Worm (Caenorhabditis elegans) whole organism, L1 larva: ENCODE measurements around the gene ZK177.11.

Experiments
- C16A3.4 ChIP-seq: fragments of 150-350 bp; optimal IDR thresholded peaks from 2 replicates; lab custom pipeline; 2014; ENCODE audit warnings: missing biosample characterization, missing genetic modification characterization
- Y116A8C.19 ChIP-seq: sonication (generic microtip); optimal IDR thresholded peaks from 2 replicates; lab custom pipeline; 2016; ENCODE audit warnings: missing compliant biosample characterization, missing genetic modification characterization, borderline replicate concordance
- aha-1 ChIP-seq: fragments of 150-350 bp; optimal IDR thresholded peaks from 2 replicates; lab custom pipeline; 2014; ENCODE audit warnings: missing biosample characterization, missing genetic modification characterization
- alr-1 ChIP-seq: fragments of 200-800 bp; sonication (Bioruptor generic); optimal IDR thresholded peaks from 2 replicates; lab custom pipeline; 2018; ENCODE audit warnings: borderline replicate concordance, mild to moderate bottlenecking, missing genetic modification characterization, missing compliant biosample characterization
- blmp-1 ChIP-seq: fragments of 150-350 bp; optimal IDR thresholded peaks from 2 replicates; lab custom pipeline; 2014; ENCODE audit warnings: missing biosample characterization, missing genetic modification characterization
- ceh-82 ChIP-seq, 3 experiments: fragments of 150-350 bp in 1 of 3; sonication (generic microtip) in 2 of 3; optimal IDR thresholded peaks; 2 replicates each; lab custom pipeline; 2014 to 2017; ENCODE audit warnings: missing biosample characterization in 3 of 3, missing genetic modification characterization in 3 of 3
- ceh-90 ChIP-seq: sonication (generic microtip); optimal IDR thresholded peaks from 2 replicates; lab custom pipeline; 2016; ENCODE audit warnings: missing genetic modification characterization, missing compliant biosample characterization
- ces-1 ChIP-seq: fragments of 150-350 bp; optimal IDR thresholded peaks from 2 replicates; lab custom pipeline; 2014; ENCODE audit warnings: missing biosample characterization, missing genetic modification reagents, missing genetic modification characterization
- efl-1 ChIP-seq, 4 experiments: fragments of 150-350 bp; optimal IDR thresholded peaks in 3 of 4; peaks in 1 of 4; 1 replicate in 1 of 4; 2 replicates in 3 of 4; lab custom pipeline; 2014; ENCODE audit warnings: missing biosample characterization in 2 of 4, missing genetic modification characterization in 2 of 4, missing genetic modification reagents in 2 of 4
- elt-2 ChIP-seq: sonication (generic microtip); optimal IDR thresholded peaks from 2 replicates; lab custom pipeline; 2016; ENCODE audit warnings: missing genetic modification characterization, mild to moderate bottlenecking, inconsistent platforms, missing compliant biosample characterization, missing genetic modification reagents
- fos-1 ChIP-seq: fragments of 150-350 bp; optimal IDR thresholded peaks from 2 replicates; lab custom pipeline; 2014; ENCODE audit warnings: missing biosample characterization, missing genetic modification characterization
- grh-1 ChIP-seq: fragments of 200-800 bp; sonication (Bioruptor generic); IDR thresholded peaks from 2 replicates; pipeline ENCODE4 v1.3.6; 2022; ENCODE audit warnings: missing genetic modification reagents, missing genetic modification characterization, missing compliant biosample characterization
- irx-1 ChIP-seq: sonication (generic microtip); optimal IDR thresholded peaks from 2 replicates; lab custom pipeline; 2016; ENCODE audit warnings: missing genetic modification characterization, missing compliant biosample characterization
- lin-13 ChIP-seq: fragments of 150-350 bp; optimal IDR thresholded peaks from 2 replicates; lab custom pipeline; 2014; ENCODE audit warnings: missing biosample characterization, missing genetic modification reagents, missing genetic modification characterization
- lin-14 ChIP-seq: fragments of 200-800 bp; sonication (Bioruptor generic); optimal IDR thresholded peaks from 2 replicates; lab custom pipeline; 2018; ENCODE audit warnings: mild to moderate bottlenecking, missing genetic modification characterization, moderate library complexity, missing compliant biosample characterization
- lin-35 ChIP-seq, 2 experiments: fragments of 150-350 bp; optimal IDR thresholded peaks; 2 replicates each; lab custom pipeline; 2014; ENCODE audit warnings: missing biosample characterization in 2 of 2, missing genetic modification characterization in 2 of 2, missing genetic modification reagents in 2 of 2
- lin-39 ChIP-seq: fragments of 150-350 bp; optimal IDR thresholded peaks from 2 replicates; lab custom pipeline; 2014; ENCODE audit warnings: missing biosample characterization, missing genetic modification reagents, missing genetic modification characterization
- lsy-2 ChIP-seq, 2 experiments: fragments of 150-350 bp; optimal IDR thresholded peaks; 2 replicates each; lab custom pipeline; 2014; ENCODE audit warnings: missing biosample characterization in 2 of 2, missing genetic modification characterization in 2 of 2
- mab-9 ChIP-seq: fragments of 200-800 bp; sonication (Bioruptor generic); IDR thresholded peaks from 2 replicates; pipeline ENCODE4 v1.3.6; 2022; ENCODE audit warnings: missing genetic modification reagents, missing genetic modification characterization, missing compliant biosample characterization
- mdl-1 ChIP-seq, 2 experiments: fragments of 150-350 bp; optimal IDR thresholded peaks; 2 replicates each; lab custom pipeline; 2014 to 2017; ENCODE audit warnings: missing biosample characterization in 2 of 2, missing genetic modification characterization in 2 of 2, inconsistent platforms in 1 of 2
- nhr-11 ChIP-seq: fragments of 150-350 bp; optimal IDR thresholded peaks from 2 replicates; lab custom pipeline; 2014; ENCODE audit warnings: missing biosample characterization, missing genetic modification characterization
- nhr-12 ChIP-seq: sonication (generic microtip); optimal IDR thresholded peaks from 2 replicates; lab custom pipeline; 2017; ENCODE audit warnings: missing biosample characterization, missing genetic modification characterization
- nhr-20 ChIP-seq: sonication (generic microtip); optimal IDR thresholded peaks from 2 replicates; lab custom pipeline; 2016; ENCODE audit warnings: mild to moderate bottlenecking, missing genetic modification characterization, missing compliant biosample characterization
- nhr-237 ChIP-seq: fragments of 150-350 bp; optimal IDR thresholded peaks from 2 replicates; lab custom pipeline; 2014; ENCODE audit warnings: missing biosample characterization, missing genetic modification characterization
- nhr-47 ChIP-seq: sonication (generic microtip); optimal IDR thresholded peaks from 2 replicates; lab custom pipeline; 2016; ENCODE audit warnings: mild to moderate bottlenecking, missing genetic modification characterization, moderate library complexity, missing compliant biosample characterization
- nhr-71 ChIP-seq: sonication (generic microtip); optimal IDR thresholded peaks from 2 replicates; lab custom pipeline; 2016; ENCODE audit warnings: mild to moderate bottlenecking, missing genetic modification characterization, moderate library complexity, missing compliant biosample characterization
- nhr-76 ChIP-seq: sonication (generic microtip); optimal IDR thresholded peaks from 2 replicates; lab custom pipeline; 2017; ENCODE audit warnings: missing biosample characterization, missing genetic modification characterization
- nhr-77 ChIP-seq: fragments of 150-350 bp; optimal IDR thresholded peaks from 2 replicates; lab custom pipeline; 2014; ENCODE audit warnings: missing biosample characterization, missing genetic modification characterization
- nhr-85 ChIP-seq: sonication (generic microtip); peaks from one replicate; lab custom pipeline; 2016; ENCODE audit warnings: missing genetic modification characterization, inconsistent platforms, missing compliant biosample characterization
- pag-3 ChIP-seq: sonication (generic microtip); optimal IDR thresholded peaks from 2 replicates; lab custom pipeline; 2017; ENCODE audit warnings: missing genetic modification characterization, mild to moderate bottlenecking, missing compliant biosample characterization, antibody characterized with exemption, borderline replicate concordance; ENCODE audit not compliant: insufficient read depth
- pqm-1 ChIP-seq: sonication (generic microtip); optimal IDR thresholded peaks from 3 replicates; lab custom pipeline; 2017; ENCODE audit warnings: missing biosample characterization, missing genetic modification characterization
- rnt-1 ChIP-seq: sonication (generic microtip); optimal IDR thresholded peaks from 2 replicates; lab custom pipeline; 2016; ENCODE audit warnings: mild to moderate bottlenecking, missing genetic modification characterization, moderate library complexity, missing compliant biosample characterization
- skn-1 ChIP-seq: fragments of 150-350 bp; optimal IDR thresholded peaks from 2 replicates; lab custom pipeline; 2014; ENCODE audit warnings: missing biosample characterization, missing genetic modification characterization
- snu-23 ChIP-seq: sonication (generic microtip); optimal IDR thresholded peaks from 2 replicates; lab custom pipeline; 2016; ENCODE audit warnings: missing genetic modification characterization, missing compliant biosample characterization
- sox-4 ChIP-seq: sonication (generic microtip); optimal IDR thresholded peaks from 2 replicates; lab custom pipeline; 2016; ENCODE audit warnings: missing genetic modification characterization, missing compliant biosample characterization
- sptf-1 ChIP-seq: fragments of 150-350 bp; optimal IDR thresholded peaks from 2 replicates; lab custom pipeline; 2014; ENCODE audit warnings: missing biosample characterization, missing genetic modification characterization
- sup-37 ChIP-seq: fragments of 200-800 bp; sonication (Bioruptor generic); optimal IDR thresholded peaks from 2 replicates; lab custom pipeline; 2018; ENCODE audit warnings: mild to moderate bottlenecking, missing genetic modification characterization, missing compliant biosample characterization
- swsn-7 ChIP-seq: sonication (generic microtip); optimal IDR thresholded peaks from 2 replicates; lab custom pipeline; 2016; ENCODE audit warnings: missing genetic modification characterization, missing compliant biosample characterization
- tbx-2 ChIP-seq: sonication (generic microtip); optimal IDR thresholded peaks from 2 replicates; lab custom pipeline; 2016; ENCODE audit warnings: missing genetic modification characterization, missing compliant biosample characterization
- unc-62 ChIP-seq: fragments of 150-350 bp; optimal IDR thresholded peaks from 2 replicates; lab custom pipeline; 2014; ENCODE audit warnings: missing biosample characterization, missing genetic modification reagents, missing genetic modification characterization
- vab-15 ChIP-seq: sonication (generic microtip); optimal IDR thresholded peaks from 2 replicates; lab custom pipeline; 2017; ENCODE audit warnings: missing genotype, mild to moderate bottlenecking, missing genetic modification characterization, missing compliant biosample characterization
- xbp-1 ChIP-seq: sonication (generic microtip); optimal IDR thresholded peaks from 2 replicates; lab custom pipeline; 2016; ENCODE audit warnings: missing genetic modification characterization, missing compliant biosample characterization

ZK177.11 gene

DNA sequence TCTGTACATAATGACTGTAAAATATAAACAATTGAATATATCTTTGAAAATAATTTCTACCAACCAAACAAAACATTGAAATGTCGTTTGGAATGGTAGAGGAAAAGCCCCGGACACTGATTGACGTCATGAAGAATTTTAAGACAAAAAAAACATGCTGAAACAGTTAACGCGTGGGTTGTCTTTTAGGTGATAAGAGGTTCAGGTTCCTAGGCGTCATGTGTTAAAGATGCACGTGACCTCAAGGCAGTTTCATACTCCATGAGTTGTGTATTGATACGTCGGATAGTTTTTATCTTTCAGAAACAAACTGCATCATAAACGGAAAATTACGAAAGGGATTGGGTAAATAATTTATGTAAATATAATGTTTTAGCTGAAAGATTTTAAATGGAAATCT is 34.4 kb downstream of the ZK177.11 start (continued):
- peak in 1 of 2 experiments; percentile 22 for TF ChIP-seq mdl-1 (tag; optimal IDR thresholded peaks at IDR 0.05; lab: Kevin White, UChicago)
- TF ChIP-seq, all 84 proteins: peak for 5

ce11 chrII:5561392-5561791 is 38.7 kb downstream of the ZK177.11 start, which contains the start of gene C17C3.3:
Gene C17C3.3 (plus strand): TSS chrII:5561737.
- TF ChIP-seq elt-2 (peak; percentile 92), swsn-7 (tag; lab: Kevin White, UChicago) (no peak), mab-9 (GFP tag; lab: Robert Waterston, UW) (no peak)

ce11 chrII:5565082-5565623 is 42.4 kb downstream of the ZK177.11 start:
- TF ChIP-seq ceh-82 (tag; optimal IDR thresholded peaks at IDR 0.05; lab: Kevin White, UChicago) (no peak), mdl-1 (tag; optimal IDR thresholded peaks at IDR 0.05; lab: Kevin White, UChicago) (no peak), C16A3.4 (tag; lab: Kevin White, UChicago) (no peak), rnt-1 (no peak), lin-39 (no peak), nhr-237 (tag; lab: Kevin White, UChicago) (no peak)

- TF ChIP-seq nhr-71 (tag; lab: Kevin White, UChicago) (peak; percentile 9), lin-14 (GFP tag; lab: Kevin White, UChicago) (peak; percentile 11), nhr-77 (tag; lab: Kevin White, UChicago) (no peak), nhr-85 (tag; lab: Kevin White, UChicago) (peak; percentile 78)
Observed at ce11 chrII:5570272-5570671, 47.5 kb downstream of the ZK177.11 start, which contains the start of the genes C17C3.1 and C17C3.15. Gene C17C3.1 (plus strand): TSS chrII:5570572. Gene C17C3.15 (plus strand): TSS chrII:5570654.

ce11 chrII:5572082-5572746 is 49.5 kb downstream of the ZK177.11 start:
- TF ChIP-seq snu-23 (GFP tag; lab: Kevin White, UChicago): peak; percentile 81
- TF ChIP-seq sup-37 (GFP tag; lab: Kevin White, UChicago): no peak
- TF ChIP-seq irx-1 (tag; lab: Kevin White, UChicago): no peak
- no peak for TF ChIP-seq Y116A8C.19 (tag; lab: Kevin White, UChicago)
- TF ChIP-seq lin-35 (GFP tag; optimal IDR thresholded peaks at IDR 0.05; lab: Kevin White, UChicago): peak in 1 of 2 experiments; percentile 60
- no peak for TF ChIP-seq ceh-90 (tag; lab: Kevin White, UChicago)
- peak; percentile 82 for TF ChIP-seq skn-1
- no peak for TF ChIP-seq aha-1 (tag; lab: Kevin White, UChicago)
- no peak for TF ChIP-seq fos-1 (tag; lab: Kevin White, UChicago)
- TF ChIP-seq sptf-1 (tag; lab: Kevin White, UChicago): no peak
- no peak for TF ChIP-seq unc-62 (GFP tag; lab: Kevin White, UChicago)
- peak; percentile 34; the same call in 1 of the 2 replicates for TF ChIP-seq grh-1 (GFP tag; lab: Robert Waterston, UW)
- TF ChIP-seq nhr-71 (tag; lab: Kevin White, UChicago): peak; percentile 88
- TF ChIP-seq xbp-1 (tag; lab: Kevin White, UChicago): no peak
- peak; percentile 93 for TF ChIP-seq nhr-85 (tag; lab: Kevin White, UChicago)
- TF ChIP-seq swsn-7 (tag; lab: Kevin White, UChicago): peak; percentile 10
- no peak for TF ChIP-seq efl-1 (optimal IDR thresholded peaks at IDR 0.05; lab: Kevin White, UChicago)
- peak in 1 of 2 experiments; percentile 85 for TF ChIP-seq efl-1 (GFP tag; optimal IDR thresholded peaks at IDR 0.05 in 1 of 2; lab: Kevin White, UChicago)
- no peak for TF ChIP-seq nhr-11 (tag; lab: Kevin White, UChicago)
- peak; percentile 30 for TF ChIP-seq lin-13 (GFP tag; lab: Kevin White, UChicago)
- TF ChIP-seq pag-3 (tag; lab: Kevin White, UChicago): no peak
- TF ChIP-seq vab-15 (tag; lab: Kevin White, UChicago): no peak
- TF ChIP-seq nhr-47 (tag; lab: Kevin White, UChicago): peak; percentile 45
- TF ChIP-seq blmp-1 (tag; lab: Kevin White, UChicago): peak; percentile 13
- no peak for TF ChIP-seq pqm-1 (tag; lab: Kevin White, UChicago)
- TF ChIP-seq lin-14 (GFP tag; lab: Kevin White, UChicago): peak; percentile 70
- no peak for TF ChIP-seq alr-1 (tag; lab: Kevin White, UChicago)
- TF ChIP-seq sox-4 (tag; lab: Kevin White, UChicago): no peak
- TF ChIP-seq tbx-2 (tag; lab: Kevin White, UChicago): peak; percentile 53
- no peak for TF ChIP-seq nhr-76
- TF ChIP-seq nhr-20: peak; percentile 82
- peak in 1 of 2 experiments; percentile 40 for TF ChIP-seq lsy-2 (tag; optimal IDR thresholded peaks at IDR 0.05; lab: Kevin White, UChicago)
- TF ChIP-seq ces-1: no peak
- TF ChIP-seq nhr-12 (tag; lab: Kevin White, UChicago): no peak
